Fruit fly (Drosophila melanogaster) whole organism, wandering third instar larva: Measurements from ENCODE around the gene shf.
A peak's percentile ranks its signal among the peaks of the same experiment; 100 is the strongest.

ENCODE experiments used
- CG9705 ChIP-seq: fragments of 200-800 bp; sonication (Bioruptor generic); optimal IDR thresholded peaks from 2 replicates; lab custom pipeline; 2018; ENCODE audit warnings: missing biosample characterization, mild to moderate bottlenecking, missing genetic modification characterization
- HLH106 ChIP-seq: fragments of 200-800 bp; optimal IDR thresholded peaks from 3 replicates; lab custom pipeline; 2019; ENCODE audit warnings: missing biosample characterization, mild to moderate bottlenecking, missing genetic modification characterization, moderate library complexity
- Hr83 ChIP-seq: fragments of 200-300 bp; sonication (Bioruptor generic); optimal IDR thresholded peaks from 2 replicates; lab custom pipeline; 2016; ENCODE audit warnings: missing biosample characterization, mild to moderate bottlenecking, missing genetic modification characterization, moderate library complexity; ENCODE audit not compliant: poor library complexity, severe bottlenecking

DNA sequence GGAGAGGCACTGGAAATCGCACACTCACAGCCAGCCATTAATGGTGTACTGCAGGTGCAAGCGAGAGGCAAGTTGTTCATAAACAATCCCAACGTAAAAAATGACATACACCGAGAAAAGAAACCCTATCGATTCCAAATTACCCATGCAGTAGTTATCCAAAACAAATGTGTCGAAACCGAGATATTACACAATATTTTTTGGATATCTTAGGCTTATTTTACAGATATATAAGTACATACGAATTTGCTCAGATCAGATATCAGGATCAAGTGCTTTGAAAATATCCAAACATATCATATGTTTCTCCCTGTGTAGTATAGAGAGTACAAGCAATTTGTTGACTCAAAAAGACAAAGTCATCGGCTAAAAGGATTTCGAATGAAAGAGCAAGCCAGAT, 2.1 kb downstream of the shf start:
- peak; percentile 70 for TF ChIP-seq CG9705 (GFP tag; lab: Kevin White, UChicago)
- TF ChIP-seq HLH106 (tag; lab: Kevin White, UChicago) = peak; percentile 87
- TF ChIP-seq Hr83 (GFP tag; lab: Kevin White, UChicago) = no peak
